Fruit fly (Drosophila melanogaster): Measurements from ENCODE around the gene mfas.
"Not testable (repeated sequence)": the region's sequence is repeated elsewhere in the genome, so short reads cannot be mapped to it uniquely, and the experiment has no call there.

DNA sequence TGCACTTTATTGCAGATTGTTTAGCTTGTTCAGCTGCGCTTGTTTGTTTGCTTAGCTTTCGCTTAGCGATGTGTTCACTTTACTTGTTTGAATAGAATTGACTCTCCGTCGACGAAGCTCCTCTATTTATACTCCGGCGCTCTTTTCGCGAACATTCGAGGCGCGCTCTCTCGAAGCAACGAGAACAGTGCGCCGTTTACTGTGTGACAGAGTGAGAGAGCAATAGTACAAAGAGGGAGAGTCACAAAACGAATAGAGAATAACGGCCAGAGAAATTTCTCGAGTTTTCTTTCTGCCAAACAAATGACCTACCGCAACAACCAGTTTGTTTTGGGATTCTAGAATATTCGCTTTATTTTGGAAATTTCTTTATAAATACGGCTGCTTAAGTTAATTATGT, 36.7 kb downstream of the mfas start, which contains the start of gene Hsp70Aa:
- TF ChIP-seq pan (optimal IDR thresholded peaks at IDR 0.05); Dll (optimal IDR thresholded peaks at IDR 0.05); CG8478 (optimal IDR thresholded peaks at IDR 0.05); usp (GFP tag; optimal IDR thresholded peaks at IDR 0.05): not testable (repeated sequence)
